Fruit fly (Drosophila melanogaster): ENCODE results near the gene CG17292.

Gene CG17292

dm6 chr2L:8395996-8396699 lies 25.9 kb downstream of the CG17292 start, which contains the start of the genes Peritrophin-15a and CG13385 (continued):
- TF ChIP-seq Trl (optimal IDR thresholded peaks at IDR 0.05) (no peak), Trl (GFP tag; optimal IDR thresholded peaks at IDR 0.05) (no peak)

DNA sequence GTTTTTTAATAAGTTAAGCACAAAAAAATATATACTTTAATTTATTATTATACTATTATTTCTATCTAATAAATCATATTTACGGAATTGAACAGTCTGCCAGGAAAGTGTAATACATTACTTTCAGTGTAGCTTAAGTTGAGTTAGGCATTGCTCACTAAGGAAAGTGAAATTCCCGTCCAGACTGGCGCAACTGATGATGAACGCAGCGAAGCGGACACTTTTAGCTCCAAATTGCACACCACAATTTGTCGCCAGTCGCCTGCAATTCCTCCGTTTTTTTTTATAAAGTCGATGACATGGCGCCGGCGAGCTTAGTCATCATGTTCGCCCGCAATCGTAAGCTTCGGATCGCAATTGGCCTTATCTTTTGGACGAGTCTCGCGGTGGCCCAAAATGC lies 28.5 kb downstream of the CG17292 start, which contains the start of gene CG13386:
Gene CG13386 (plus strand): TSS at position 301 of the 400 bp plus-strand sequence.
- TF ChIP-seq Ets65A (GFP tag) = peak; percentile 22
- no peak for TF ChIP-seq CG10543 (GFP tag; optimal IDR thresholded peaks at IDR 0.05)
- TF ChIP-seq pho (GFP tag; optimal IDR thresholded peaks at IDR 0.05) = no peak
- no peak for TF ChIP-seq Tbp (GFP tag; optimal IDR thresholded peaks at IDR 0.05)
- no peak for TF ChIP-seq CG14014 (GFP tag; IDR thresholded peaks at IDR 0.05)
- TF ChIP-seq vfl (GFP tag; optimal IDR thresholded peaks at IDR 0.05) = no peak
- no peak for TF ChIP-seq CG12219 (GFP tag; optimal IDR thresholded peaks at IDR 0.05)
- no peak for TF ChIP-seq prd (optimal IDR thresholded peaks at IDR 0.05)
- TF ChIP-seq prd (GFP tag; IDR thresholded peaks at IDR 0.05) = peak; percentile 7; the same call in 1 of the 3 replicates
- no peak for TF ChIP-seq psq (GFP tag; optimal IDR thresholded peaks at IDR 0.05)
- TF ChIP-seq CG16815 (GFP tag; optimal IDR thresholded peaks at IDR 0.05) = no peak

DNA sequence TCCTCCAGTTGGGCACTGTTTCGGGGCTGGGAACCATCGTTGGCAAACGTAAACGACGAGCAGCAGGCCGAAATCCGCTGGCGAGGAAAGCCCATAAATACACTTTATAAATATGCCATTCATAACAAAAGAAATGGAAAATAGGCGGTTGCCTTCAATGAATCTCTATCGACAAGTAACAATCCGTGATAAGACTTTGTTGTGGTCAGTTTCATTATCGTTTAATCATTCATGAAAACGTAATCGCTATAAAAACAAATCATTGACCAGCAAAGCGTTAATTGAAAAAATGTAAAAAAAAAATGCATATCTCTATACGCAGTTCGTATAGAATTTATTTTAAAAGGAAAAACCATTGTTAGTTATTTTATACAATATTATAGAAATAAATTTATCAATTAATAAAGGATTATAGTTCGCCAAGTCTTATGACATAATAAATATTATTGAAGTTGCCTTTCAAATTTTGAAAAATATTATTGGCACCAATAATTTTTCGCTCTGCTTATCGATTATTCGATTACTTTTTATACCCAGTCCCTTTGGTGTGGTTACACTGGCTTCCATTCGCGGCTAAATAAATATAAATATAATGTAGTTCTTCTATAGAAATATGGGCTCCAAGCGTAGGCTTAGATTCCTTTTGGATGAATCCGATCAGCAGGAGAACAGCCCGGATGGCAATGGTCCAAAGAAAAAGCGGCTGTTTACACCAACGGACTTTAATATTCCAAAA lies 29.8 kb downstream of the CG17292 start, which contains the start of gene CG31898:
Gene CG31898 (plus strand): TSS at position 559 of the 736 bp plus-strand sequence.
- TF ChIP-seq nerfin-2 (GFP tag; IDR thresholded peaks at IDR 0.05; ENCODE audit: partially characterized antibody) = peak; percentile 48; the same call in 1 of the 2 replicates
- peak; percentile 23 for TF ChIP-seq CG10267 (tag; optimal IDR thresholded peaks at IDR 0.05)
- peak; percentile 64 for TF ChIP-seq MBD-R2 (GFP tag; IDR thresholded peaks at IDR 0.05)
- peak; percentile 43 for TF ChIP-seq pzg (GFP tag; optimal IDR thresholded peaks at IDR 0.05)
- peak; percentile 99 for TF ChIP-seq CG14710 (tag; optimal IDR thresholded peaks at IDR 0.05)
- peak; percentile 34 for TF ChIP-seq exex (tag; optimal IDR thresholded peaks at IDR 0.05)
- peak; percentile 94 for TF ChIP-seq Dp (GFP tag; optimal IDR thresholded peaks at IDR 0.05)
- TF ChIP-seq Dll (GFP tag; IDR thresholded peaks at IDR 0.05; ENCODE audit: partially characterized antibody) = peak; percentile 52; the same call in 2 of the 4 replicates
- peak; percentile 47 for TF ChIP-seq lbe (GFP tag; optimal IDR thresholded peaks at IDR 0.05)
- peak; percentile 16 for TF ChIP-seq CG15514 (GFP tag; optimal IDR thresholded peaks at IDR 0.05)
- peak; percentile 41; the same call in 1 of the 2 replicates for TF ChIP-seq Scr (GFP tag; IDR thresholded peaks at IDR 0.05; ENCODE audit: partially characterized antibody)
- peak; percentile 76 for TF ChIP-seq CG2116 (GFP tag; optimal IDR thresholded peaks at IDR 0.05)
- peak; percentile 31; the same call in 1 of the 2 replicates for TF ChIP-seq CG13287 (GFP tag; IDR thresholded peaks at IDR 0.05; ENCODE audit: partially characterized antibody)
- TF ChIP-seq CG12659 (GFP tag; optimal IDR thresholded peaks at IDR 0.05) = peak; percentile 1
- TF ChIP-seq so (GFP tag; IDR thresholded peaks at IDR 0.05) = no peak
- TF ChIP-seq Hey (tag; optimal IDR thresholded peaks at IDR 0.05) = no peak
- TF ChIP-seq stwl (tag; optimal IDR thresholded peaks at IDR 0.05) = peak; percentile 58
- no peak for TF ChIP-seq her (GFP tag; optimal IDR thresholded peaks at IDR 0.05)
- TF ChIP-seq CG17361 (GFP tag; IDR thresholded peaks at IDR 0.05) = 0 out of 3 replicates have a peak, but pooled peaks have one; percentile 10
- no peak for TF ChIP-seq dysf (GFP tag; IDR thresholded peaks at IDR 0.05)
- peak; percentile 94 for TF ChIP-seq E2f2 (GFP tag; IDR thresholded peaks at IDR 0.05)
- TF ChIP-seq HLHmδ (GFP tag; optimal IDR thresholded peaks at IDR 0.05) = no peak
- TF ChIP-seq unc-4 (GFP tag; IDR thresholded peaks at IDR 0.05; ENCODE audit: partially characterized antibody) = 0 out of 2 replicates have a peak, but pooled peaks have one; percentile 26
- TF ChIP-seq BEAF-32 (GFP tag; optimal IDR thresholded peaks at IDR 0.05) = peak; percentile 34
- no peak for TF ChIP-seq otp (GFP tag; IDR thresholded peaks at IDR 0.05)
- no peak for TF ChIP-seq CG11723 (GFP tag; optimal IDR thresholded peaks at IDR 0.05)
- TF ChIP-seq HLH4C (GFP tag; IDR thresholded peaks at IDR 0.05; ENCODE audit: partially characterized antibody) = peak; percentile 45; the same call in 1 of the 3 replicates
- peak; percentile 21 for TF ChIP-seq trem (tag; optimal IDR thresholded peaks at IDR 0.05)
- no peak for TF ChIP-seq Lim3 (GFP tag; IDR thresholded peaks at IDR 0.05)
- TF ChIP-seq CG11560 (tag; IDR thresholded peaks at IDR 0.05) = peak; percentile 96
- TF ChIP-seq bbx (GFP tag; IDR thresholded peaks at IDR 0.05; ENCODE audit: partially characterized antibody) = peak; percentile 9; the same call in 1 of the 2 replicates
